Fruit fly (Drosophila melanogaster): ENCODE results near the gene CG42832.
A peak's percentile ranks its signal among the peaks of the same experiment; 100 is the strongest.

Gene CG42832

dm6 chr3L:11627819-11628483 is 18.0 kb downstream of the CG42832 start, which contains the start of gene Apt1 (continued):
- TF ChIP-seq CG7928 (GFP tag; optimal IDR thresholded peaks at IDR 0.05): no peak
- TF ChIP-seq inv (GFP tag; IDR thresholded peaks at IDR 0.05; ENCODE audit: partially characterized antibody): peak; percentile 93
- peak; percentile 96 for TF ChIP-seq HLH4C (GFP tag; IDR thresholded peaks at IDR 0.05; ENCODE audit: partially characterized antibody)
- TF ChIP-seq CG18011 (GFP tag; optimal IDR thresholded peaks at IDR 0.05): no peak
- no peak for TF ChIP-seq MTF-1 (GFP tag; optimal IDR thresholded peaks at IDR 0.05; ENCODE audit: borderline replicate concordance)
- no peak for TF ChIP-seq CG32532 (GFP tag; IDR thresholded peaks at IDR 0.05)
- no peak for TF ChIP-seq luna (GFP tag; optimal IDR thresholded peaks at IDR 0.05)
- no peak for TF ChIP-seq HLHmδ (GFP tag; optimal IDR thresholded peaks at IDR 0.05)
- peak; percentile 87; the same call in 2 of the 4 replicates for TF ChIP-seq chinmo (GFP tag; IDR thresholded peaks at IDR 0.05; ENCODE audit: partially characterized antibody)
- TF ChIP-seq Dip2 (GFP tag; IDR thresholded peaks at IDR 0.05): no peak
- TF ChIP-seq E2f2 (GFP tag; IDR thresholded peaks at IDR 0.05): peak; percentile 77
- peak; percentile 95 for TF ChIP-seq tna (GFP tag; IDR thresholded peaks at IDR 0.05; ENCODE audit: partially characterized antibody)

- TF ChIP-seq Med (GFP tag) (peak; percentile 23), CG15514 (GFP tag; optimal IDR thresholded peaks at IDR 0.05) (peak; percentile 57), Max (GFP tag; optimal IDR thresholded peaks at IDR 0.05) (no peak), Nf-YB (GFP tag; optimal IDR thresholded peaks at IDR 0.05) (no peak), ci (GFP tag; IDR thresholded peaks at IDR 0.05) (no peak), Dp (GFP tag; optimal IDR thresholded peaks at IDR 0.05) (peak; percentile 93), Doc3 (GFP tag; IDR thresholded peaks at IDR 0.05; ENCODE audit: partially characterized antibody) (0 out of 3 replicates have a peak, but pooled peaks have one; percentile 36), CG34224 (GFP tag; IDR thresholded peaks at IDR 0.05; ENCODE audit: partially characterized antibody) (peak; percentile 21; the same call in 2 of the 3 replicates), Sry-δ (GFP tag; optimal IDR thresholded peaks at IDR 0.05) (peak; percentile 46), Ets97D (GFP tag; optimal IDR thresholded peaks at IDR 0.05) (peak; percentile 33), E2f2 (GFP tag; IDR thresholded peaks at IDR 0.05) (peak; percentile 93), CG10267 (tag; optimal IDR thresholded peaks at IDR 0.05) (peak; percentile 93), BEAF-32 (GFP tag; optimal IDR thresholded peaks at IDR 0.05) (peak; percentile 36), grau (tag; optimal IDR thresholded peaks at IDR 0.05) (no peak), CG3163 (GFP tag; optimal IDR thresholded peaks at IDR 0.05) (no peak), CG1603 (tag; optimal IDR thresholded peaks at IDR 0.05) (peak; percentile 5), CG10959 (GFP tag; IDR thresholded peaks at IDR 0.05) (no peak), Pdp1 (GFP tag; optimal IDR thresholded peaks at IDR 0.05) (peak in 1 of 2 experiments; percentile 64), Deaf1 (tag; optimal IDR thresholded peaks at IDR 0.05) (no peak), klu (GFP tag; IDR thresholded peaks at IDR 0.05) (no peak), Dref (GFP tag; IDR thresholded peaks at IDR 0.05) (peak; percentile 68), gfzf (GFP tag; optimal IDR thresholded peaks at IDR 0.05) (peak; percentile 60), MBD-R2 (GFP tag; IDR thresholded peaks at IDR 0.05) (0 out of 2 replicates have a peak, but pooled peaks have one; percentile 10), h (optimal IDR thresholded peaks at IDR 0.05) (no peak), Ptx1 (GFP tag; IDR thresholded peaks at IDR 0.05) (no peak), lmd (GFP tag; IDR thresholded peaks at IDR 0.05) (no peak), CG2116 (GFP tag; optimal IDR thresholded peaks at IDR 0.05) (peak; percentile 48), CG13287 (GFP tag; IDR thresholded peaks at IDR 0.05; ENCODE audit: partially characterized antibody) (peak; percentile 56; the same call in 1 of the 2 replicates), knrl (GFP tag; IDR thresholded peaks at IDR 0.05; ENCODE audit: partially characterized antibody) (no peak), ato (GFP tag; IDR thresholded peaks at IDR 0.05; ENCODE audit: partially characterized antibody) (no peak), her (GFP tag; optimal IDR thresholded peaks at IDR 0.05) (peak; percentile 16), sens (GFP tag) (peak; percentile 32), Myb (GFP tag; optimal IDR thresholded peaks at IDR 0.05) (peak; percentile 96), CG11093 (GFP tag; IDR thresholded peaks at IDR 0.05) (no peak), CG9797 (GFP tag; optimal IDR thresholded peaks at IDR 0.05) (peak; percentile 23), Dll (GFP tag; IDR thresholded peaks at IDR 0.05; ENCODE audit: partially characterized antibody) (peak; percentile 32; the same call in 1 of the 4 replicates)
Measured at dm6 chr3L:11630684-11631083, 20.7 kb downstream of the CG42832 start.

Measured in whole organism, embryonic.